Worm (Caenorhabditis elegans) whole organism, early embryonic: ENCODE results near the gene F54F7.2.

Experiments used
- aly-1 ChIP-seq: sonication (generic microtip); optimal IDR thresholded peaks from 2 replicates; lab custom pipeline; 2016; ENCODE audit warnings: missing genetic modification characterization, missing compliant biosample characterization
- ama-1 ChIP-seq: fragments of 150-350 bp; optimal IDR thresholded peaks from 2 replicates; lab custom pipeline; 2014
- ceh-36 ChIP-seq: sonication (generic microtip); optimal IDR thresholded peaks from 2 replicates; lab custom pipeline; 2016; ENCODE audit warnings: missing genetic modification characterization, inconsistent platforms, missing compliant biosample characterization
- pes-1 ChIP-seq: fragments of 200-800 bp; sonication (Bioruptor generic); IDR thresholded peaks from 2 replicates; pipeline ENCODE4 v1.3.6; 2022; ENCODE audit warnings: missing genetic modification reagents, missing genetic modification characterization, missing compliant biosample characterization
- sea-1 ChIP-seq: fragments of 200-800 bp; sonication (Bioruptor generic); conservative IDR thresholded peaks from 2 replicates; pipeline ENCODE4 v1.3.6; 2022; ENCODE audit warnings: missing genetic modification characterization, missing compliant biosample characterization

ce11 chrX:11814667-11815066, 28.8 kb upstream of the F54F7.2 start, which contains the start of gene C34E11.2:
- TF ChIP-seq sea-1 (GFP tag; lab: Robert Waterston, UW) (no peak), ama-1 (lab: Kevin White, UChicago) (no peak), aly-1 (tag; lab: Kevin White, UChicago) (no peak), pes-1 (GFP tag; lab: Robert Waterston, UW) (no peak), ceh-36 (no peak)
